Fruit fly (Drosophila melanogaster): ENCODE measurements around the gene mRpS5.

DNA sequence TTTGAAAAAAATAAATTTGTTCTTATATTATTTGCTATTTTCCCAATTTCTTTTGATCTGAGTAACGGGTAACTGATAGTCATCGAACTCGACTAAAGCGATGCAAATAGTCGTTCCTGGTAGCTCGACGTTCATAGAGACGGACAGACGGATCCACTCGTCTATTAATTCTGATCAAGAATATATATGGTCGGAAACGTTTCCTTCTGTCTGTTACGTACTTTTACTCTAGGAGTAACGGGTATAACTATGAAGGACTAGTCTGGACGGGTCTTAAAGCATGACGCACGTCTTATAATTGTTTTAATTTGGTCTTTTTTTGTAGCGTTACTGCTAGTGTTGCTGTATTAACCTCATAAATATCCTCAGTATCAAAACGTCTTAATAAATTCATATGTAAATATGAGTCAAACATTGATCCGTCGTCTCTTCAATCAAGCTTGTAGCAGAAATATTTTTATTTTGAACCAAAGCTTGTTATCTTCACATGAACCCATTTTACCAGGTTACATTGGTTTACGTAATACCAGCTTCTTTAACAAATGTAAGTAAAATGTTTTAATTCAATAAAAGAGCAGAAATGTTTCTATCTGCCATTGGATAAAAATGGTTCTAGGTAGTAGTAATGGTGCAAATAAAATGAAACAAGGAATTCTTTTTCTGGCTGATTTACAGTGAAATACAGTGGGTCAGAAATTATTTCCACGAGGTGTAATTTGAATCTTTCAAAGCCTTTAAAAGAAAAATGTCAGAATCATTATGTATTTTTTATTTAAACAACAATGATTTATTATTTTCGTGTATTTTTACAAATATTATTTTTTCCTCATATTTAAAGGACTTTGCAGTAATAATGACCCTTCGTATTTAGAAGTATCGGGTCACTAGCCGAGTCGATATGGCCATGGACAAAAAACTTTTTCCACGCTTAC is at the start of gene mRpS5:
- TF ChIP-seq inv (GFP tag; IDR thresholded peaks at IDR 0.05; ENCODE audit: partially characterized antibody), result no peak
- TF ChIP-seq tll (GFP tag; optimal IDR thresholded peaks at IDR 0.05), result peak in 1 of 2 experiments; percentile 57
- TF ChIP-seq Dip2 (GFP tag; IDR thresholded peaks at IDR 0.05), result no peak
- no peak for TF ChIP-seq nerfin-2 (GFP tag; IDR thresholded peaks at IDR 0.05; ENCODE audit: partially characterized antibody)
- TF ChIP-seq onecut (GFP tag; IDR thresholded peaks at IDR 0.05), result no peak
